Fruit fly (Drosophila melanogaster) whole organism, embryonic: ENCODE data around the gene CG9775.

Experiments
- Antp ChIP-seq: fragments of 200-800 bp; sonication (Bioruptor generic); optimal IDR thresholded peaks from 3 replicates; lab custom pipeline; 2016; ENCODE audit warnings: missing biosample characterization, missing genetic modification characterization
- CG10565 ChIP-seq: fragments of 200-800 bp; sonication (Bioruptor generic); optimal IDR thresholded peaks from 3 replicates; lab custom pipeline; 2016; ENCODE audit warnings: missing biosample characterization, mild to moderate bottlenecking, missing genetic modification characterization
- CG11093 ChIP-seq: fragments of 200-800 bp; sonication (Bioruptor generic); IDR thresholded peaks from 3 replicates; pipeline ENCODE4 v1.3.6; 2022; ENCODE audit warnings: missing biosample characterization, missing genetic modification characterization
- CG11247 ChIP-seq: fragments of 200-800 bp; sonication (Bioruptor generic); IDR thresholded peaks from 2 replicates; pipeline ENCODE4 v1.3.6; 2022; ENCODE audit warnings: missing biosample characterization, missing genetic modification characterization
- CG11456 ChIP-seq: fragments of 200-800 bp; sonication (Bioruptor generic); IDR thresholded peaks from 3 replicates; pipeline ENCODE4 v1.3.6; 2022; ENCODE audit warnings: missing biosample characterization, missing genetic modification characterization
- CG13123 ChIP-seq: fragments of 200-800 bp; sonication (Bioruptor generic); optimal IDR thresholded peaks from 2 replicates; lab custom pipeline; 2016; ENCODE audit warnings: missing biosample characterization, missing genetic modification characterization
- CG14860 ChIP-seq: fragments of 200-800 bp; sonication (Bioruptor generic); IDR thresholded peaks from 3 replicates; pipeline ENCODE4 v1.3.6; 2022; ENCODE audit warnings: missing biosample characterization, missing genetic modification characterization; ENCODE audit not compliant: partially characterized antibody
- CG15073 ChIP-seq: fragments of 200-800 bp; sonication (Bioruptor generic); optimal IDR thresholded peaks from 2 replicates; lab custom pipeline; 2016; ENCODE audit warnings: missing biosample characterization, missing genetic modification characterization
- CG15514 ChIP-seq: fragments of 200-800 bp; sonication (Bioruptor generic); optimal IDR thresholded peaks from 3 replicates; lab custom pipeline; 2017; ENCODE audit warnings: missing biosample characterization, missing genetic modification characterization, mild to moderate bottlenecking, moderate library complexity, missing genetic modification reagents
- CG15601 ChIP-seq: fragments of 200-800 bp; sonication (Bioruptor generic); optimal IDR thresholded peaks from 3 replicates; lab custom pipeline; 2019; ENCODE audit warnings: missing biosample characterization, mild to moderate bottlenecking, missing genetic modification characterization, moderate library complexity
- CG17359 ChIP-seq: fragments of 200-800 bp; sonication (Bioruptor generic); optimal IDR thresholded peaks from 3 replicates; lab custom pipeline; 2018; ENCODE audit warnings: missing biosample characterization, mild to moderate bottlenecking, missing genetic modification characterization, moderate library complexity
- CG3838 ChIP-seq: fragments of 200-800 bp; sonication (Bioruptor generic); optimal IDR thresholded peaks from 3 replicates; lab custom pipeline; 2016; ENCODE audit warnings: missing biosample characterization, missing genetic modification characterization
- CG8089 ChIP-seq: fragments of 200-800 bp; sonication (Bioruptor generic); optimal IDR thresholded peaks from 3 replicates; lab custom pipeline; 2016; ENCODE audit warnings: missing biosample characterization, missing genetic modification characterization
- CG8281 ChIP-seq: fragments of 200-800 bp; sonication (Bioruptor generic); optimal IDR thresholded peaks from 2 replicates; lab custom pipeline; 2018; ENCODE audit warnings: missing biosample characterization, mild to moderate bottlenecking, missing genetic modification characterization, moderate library complexity
- CG8924 ChIP-seq: fragments of 200-800 bp; optimal IDR thresholded peaks from 3 replicates; lab custom pipeline; 2019; ENCODE audit warnings: missing biosample characterization, mild to moderate bottlenecking, missing genetic modification characterization, moderate library complexity
- D ChIP-seq, 2 experiments: fragments of 200-800 bp in 1 of 2; fragments of >200 bp in 1 of 2; sonication (Bioruptor generic) in 1 of 2; optimal IDR thresholded peaks; 2 replicates in 1 of 2; 3 replicates in 1 of 2; lab custom pipeline; 2017; ENCODE audit warnings: mild to moderate bottlenecking in 1 of 2, missing biosample characterization in 1 of 2, missing genetic modification characterization in 1 of 2, missing genetic modification reagents in 1 of 2
- Dbx ChIP-seq: fragments of 200-800 bp; sonication (Bioruptor generic); IDR thresholded peaks from 3 replicates; pipeline ENCODE4 v1.3.6; 2022; ENCODE audit warnings: missing biosample characterization, missing genetic modification characterization
- Dfd ChIP-seq, 2 experiments: fragments of >200 bp; optimal IDR thresholded peaks; 2 replicates each; lab custom pipeline; 2017; ENCODE audit warnings: missing biosample characterization in 2 of 2, missing genetic modification characterization in 2 of 2
- Dp ChIP-seq: fragments of 200-800 bp; sonication (Bioruptor generic); optimal IDR thresholded peaks from 2 replicates; lab custom pipeline; 2018; ENCODE audit warnings: missing biosample characterization, mild to moderate bottlenecking, missing genetic modification characterization, moderate library complexity
- Drgx ChIP-seq: fragments of 200-800 bp; sonication (Bioruptor generic); IDR thresholded peaks from 2 replicates; pipeline ENCODE4 v1.3.6; 2022; ENCODE audit warnings: missing biosample characterization, missing genetic modification characterization
- E2f1 ChIP-seq: fragments of 200-800 bp; sonication (Bioruptor generic); IDR thresholded peaks from 2 replicates; pipeline ENCODE4 v1.3.6; 2022; ENCODE audit warnings: missing biosample characterization, missing genetic modification characterization
- Hr3 ChIP-seq: fragments of 200-800 bp; sonication (Bioruptor generic); optimal IDR thresholded peaks from 3 replicates; lab custom pipeline; 2016; ENCODE audit warnings: missing biosample characterization, missing genetic modification characterization
- Kr ChIP-seq: fragments of 200-800 bp; sonication (Bioruptor generic); optimal IDR thresholded peaks from 2 replicates; lab custom pipeline; 2017; ENCODE audit warnings: missing biosample characterization, mild to moderate bottlenecking, missing genetic modification characterization
- Lpt ChIP-seq: fragments of >200 bp; optimal IDR thresholded peaks from 2 replicates; lab custom pipeline; 2018; ENCODE audit warnings: missing biosample characterization, missing genetic modification characterization
- Myb ChIP-seq: fragments of 200-800 bp; sonication (Bioruptor generic); optimal IDR thresholded peaks from 2 replicates; lab custom pipeline; 2016; ENCODE audit warnings: missing biosample characterization, missing genetic modification characterization
- Nf-YC ChIP-seq: fragments of 200-800 bp; optimal IDR thresholded peaks from 3 replicates; lab custom pipeline; 2019; ENCODE audit warnings: missing biosample characterization, mild to moderate bottlenecking, missing genetic modification characterization, moderate library complexity
- Pdp1 ChIP-seq, 2 experiments: fragments of 200-800 bp; sonication (Bioruptor generic); optimal IDR thresholded peaks; 3 replicates each; lab custom pipeline; 2016; ENCODE audit warnings: missing biosample characterization in 2 of 2, missing genetic modification characterization in 2 of 2, mild to moderate bottlenecking in 1 of 2, moderate library complexity in 1 of 2
- Sry-δ ChIP-seq: fragments of 200-800 bp; sonication (Bioruptor generic); optimal IDR thresholded peaks from 2 replicates; lab custom pipeline; 2016; ENCODE audit warnings: missing biosample characterization, missing genetic modification characterization
- Stat92E ChIP-seq, 3 experiments: fragments of >200 bp in 2 of 3; fragments of 200-800 bp in 1 of 3; sonication (Bioruptor generic) in 1 of 3; optimal IDR thresholded peaks; 2 replicates each; lab custom pipeline; 2017 to 2019; ENCODE audit warnings: missing biosample characterization in 3 of 3, missing genetic modification characterization in 3 of 3, mild to moderate bottlenecking in 1 of 3, moderate library complexity in 1 of 3
- ara ChIP-seq: fragments of 200-800 bp; sonication (Bioruptor generic); IDR thresholded peaks from 2 replicates; pipeline ENCODE4 v1.3.6; 2022; ENCODE audit warnings: missing biosample characterization, missing genetic modification characterization
- ase ChIP-seq: fragments of 200-800 bp; sonication (Bioruptor generic); IDR thresholded peaks from 3 replicates; pipeline ENCODE4 v1.3.6; 2022; ENCODE audit warnings: missing biosample characterization, missing genetic modification characterization
- bab2 ChIP-seq: fragments of 200-800 bp; sonication (Bioruptor generic); optimal IDR thresholded peaks from 2 replicates; lab custom pipeline; 2016; ENCODE audit warnings: missing biosample characterization, missing genetic modification characterization
- bowl ChIP-seq: fragments of 200-800 bp; sonication (Bioruptor generic); IDR thresholded peaks from 2 replicates; pipeline ENCODE4 v1.3.6; 2022; ENCODE audit warnings: missing biosample characterization, missing genetic modification characterization
- btn ChIP-seq: fragments of 200-800 bp; sonication (Bioruptor generic); optimal IDR thresholded peaks from 2 replicates; lab custom pipeline; 2016; ENCODE audit warnings: missing biosample characterization, missing genetic modification characterization
- chn ChIP-seq: fragments of 200-800 bp; sonication (Bioruptor generic); optimal IDR thresholded peaks from 2 replicates; lab custom pipeline; 2016; ENCODE audit warnings: missing biosample characterization, missing genetic modification characterization
- crp ChIP-seq, 2 experiments: fragments of 200-800 bp; sonication (Bioruptor generic); optimal IDR thresholded peaks; 2 replicates in 1 of 2; 3 replicates in 1 of 2; lab custom pipeline; 2017; ENCODE audit warnings: missing biosample characterization in 2 of 2, missing genetic modification characterization in 2 of 2, mild to moderate bottlenecking in 1 of 2, moderate library complexity in 1 of 2
- dpn ChIP-seq, 2 experiments: fragments of 200-800 bp; sonication (Bioruptor generic); optimal IDR thresholded peaks; 3 replicates each; lab custom pipeline; 2016; ENCODE audit warnings: missing biosample characterization in 2 of 2, missing genetic modification characterization in 2 of 2
- en ChIP-seq: fragments of 200-800 bp; sonication (Bioruptor generic); optimal IDR thresholded peaks from 2 replicates; lab custom pipeline; 2016; ENCODE audit warnings: missing biosample characterization, missing genetic modification characterization
- fu2 ChIP-seq: fragments of 200-800 bp; sonication (Bioruptor generic); optimal IDR thresholded peaks from 2 replicates; lab custom pipeline; 2016; ENCODE audit warnings: missing biosample characterization, missing genetic modification characterization
- hbn ChIP-seq: fragments of 200-800 bp; sonication (Bioruptor generic); IDR thresholded peaks from 2 replicates; pipeline ENCODE4 v1.3.6; 2022; ENCODE audit warnings: missing biosample characterization, missing genetic modification characterization; ENCODE audit not compliant: partially characterized antibody
- inv ChIP-seq: fragments of 200-800 bp; sonication (Bioruptor generic); IDR thresholded peaks from 2 replicates; pipeline ENCODE4 v1.3.6; 2022; ENCODE audit warnings: missing biosample characterization, missing genetic modification characterization; ENCODE audit not compliant: partially characterized antibody
- kah ChIP-seq: fragments of 200-800 bp; sonication (Bioruptor generic); optimal IDR thresholded peaks from 2 replicates; lab custom pipeline; 2018; ENCODE audit warnings: missing biosample characterization, mild to moderate bottlenecking, missing genetic modification characterization
- mam ChIP-seq: fragments of 200-800 bp; sonication (Bioruptor generic); optimal IDR thresholded peaks from 3 replicates; lab custom pipeline; 2016; ENCODE audit warnings: missing biosample characterization, missing genetic modification characterization
- nmo ChIP-seq: fragments of 200-800 bp; sonication (Bioruptor generic); optimal IDR thresholded peaks from 2 replicates; lab custom pipeline; 2018; ENCODE audit warnings: missing biosample characterization, mild to moderate bottlenecking, missing genetic modification characterization, moderate library complexity
- ranshi ChIP-seq: fragments of 200-800 bp; sonication (Bioruptor generic); IDR thresholded peaks from 2 replicates; pipeline ENCODE4 v1.3.6; 2022; ENCODE audit warnings: missing biosample characterization, missing genetic modification characterization
- repo ChIP-seq: fragments of 200-800 bp; sonication (Bioruptor generic); optimal IDR thresholded peaks from 2 replicates; lab custom pipeline; 2016; ENCODE audit warnings: missing biosample characterization, missing genetic modification characterization
- row ChIP-seq: fragments of 200-800 bp; sonication (Bioruptor generic); IDR thresholded peaks from 3 replicates; pipeline ENCODE4 v1.3.6; 2022; ENCODE audit warnings: missing biosample characterization, missing genetic modification characterization
- sima ChIP-seq: fragments of 200-800 bp; sonication (Bioruptor generic); optimal IDR thresholded peaks from 2 replicates; lab custom pipeline; 2016; ENCODE audit warnings: missing biosample characterization, missing genetic modification characterization
- stc ChIP-seq: fragments of 200-800 bp; sonication (Bioruptor generic); IDR thresholded peaks from 2 replicates; pipeline ENCODE4 v1.3.6; 2022; ENCODE audit warnings: missing biosample characterization, missing genetic modification characterization
- trem ChIP-seq: fragments of 200-800 bp; optimal IDR thresholded peaks from 3 replicates; lab custom pipeline; 2019; ENCODE audit warnings: missing biosample characterization, mild to moderate bottlenecking, missing genetic modification characterization, moderate library complexity

The CG9775 gene

dm6 chr3R:4654557-4655273, 13.1 kb upstream of the CG9775 start, which contains the start of gene spartin (continued):
- TF ChIP-seq D (optimal IDR thresholded peaks at IDR 0.05; lab: Kevin White, UChicago) (no peak), D (GFP tag; optimal IDR thresholded peaks at IDR 0.05; lab: Kevin White, UChicago) (no peak), kah (GFP tag; lab: Kevin White, UChicago) (no peak), chn (GFP tag; lab: Kevin White, UChicago) (peak; percentile 9), CG15601 (tag; lab: Kevin White, UChicago) (peak; percentile 49), CG3838 (GFP tag; lab: Kevin White, UChicago) (no peak), Drgx (GFP tag; lab: Robert Waterston, UW) (no peak), bab2 (GFP tag; lab: Kevin White, UChicago) (peak; percentile 29), CG17359 (tag; lab: Kevin White, UChicago) (no peak), inv (GFP tag; lab: Robert Waterston, UW) (no peak), Dp (peak; percentile 78), CG15514 (GFP tag; lab: Kevin White, UChicago) (peak; percentile 68), Pdp1 (GFP tag; optimal IDR thresholded peaks at IDR 0.05; lab: Kevin White, UChicago) (peak in 1 of 2 experiments; percentile 26), E2f1 (GFP tag; lab: Robert Waterston, UW) (no peak), hbn (GFP tag; lab: Robert Waterston, UW) (0 out of 2 replicates have a peak, but pooled peaks have one; percentile 22), CG15073 (no peak), dpn (GFP tag; optimal IDR thresholded peaks at IDR 0.05; lab: Kevin White, UChicago) (peak in 1 of 2 experiments; percentile 19), Lpt (GFP tag; lab: Kevin White, UChicago) (no peak), ara (GFP tag; lab: Robert Waterston, UW) (no peak), CG11247 (GFP tag; lab: Robert Waterston, UW) (no peak), crp (GFP tag; optimal IDR thresholded peaks at IDR 0.05; lab: Kevin White, UChicago) (peak; percentile 51 to 92), Dfd (GFP tag; optimal IDR thresholded peaks at IDR 0.05; lab: Kevin White, UChicago) (no peak), CG8924 (tag; lab: Kevin White, UChicago) (no peak), stc (no peak), CG11093 (GFP tag; lab: Robert Waterston, UW) (no peak), Antp (no peak), Dbx (GFP tag; lab: Robert Waterston, UW) (no peak), CG14860 (GFP tag; lab: Robert Waterston, UW) (no peak), Kr (no peak), CG8089 (no peak), CG8281 (tag; lab: Kevin White, UChicago) (no peak), nmo (GFP tag; lab: Kevin White, UChicago) (peak; percentile 20), Sry-δ (peak; percentile 18), Nf-YC (tag; lab: Kevin White, UChicago) (peak; percentile 14), ranshi (GFP tag; lab: Robert Waterston, UW) (no peak), mam (GFP tag; lab: Kevin White, UChicago) (no peak), sima (no peak), CG13123 (GFP tag; lab: Kevin White, UChicago) (no peak), repo (GFP tag; lab: Kevin White, UChicago) (no peak), fu2 (GFP tag; lab: Kevin White, UChicago) (no peak), CG10565 (no peak), Stat92E (GFP tag; optimal IDR thresholded peaks at IDR 0.05; lab: Kevin White, UChicago) (no peak), Hr3 (peak; percentile 4), trem (tag; lab: Kevin White, UChicago) (peak; percentile 36), ase (GFP tag; lab: Robert Waterston, UW) (no peak), bowl (GFP tag; lab: Robert Waterston, UW) (no peak), row (GFP tag; lab: Robert Waterston, UW) (no peak; the same call in 2 of the 3 replicates), en (GFP tag; lab: Kevin White, UChicago) (no peak), CG11456 (GFP tag; lab: Robert Waterston, UW) (no peak), Myb (GFP tag; lab: Kevin White, UChicago) (peak; percentile 59), btn (GFP tag; lab: Kevin White, UChicago) (no peak)
